Fruit fly (Drosophila melanogaster) whole organism, embryonic: ENCODE results near the gene Atg8b.

Experiments used
- Bteb2 ChIP-seq: fragments of 200-800 bp; sonication (Bioruptor generic); optimal IDR thresholded peaks from 2 replicates; lab custom pipeline; 2016; ENCODE audit warnings: missing biosample characterization, missing genetic modification characterization
- CG10431 ChIP-seq: fragments of 200-800 bp; sonication (Bioruptor generic); optimal IDR thresholded peaks from 3 replicates; lab custom pipeline; 2018; ENCODE audit warnings: missing biosample characterization, mild to moderate bottlenecking, missing genetic modification characterization
- CG10543 ChIP-seq: fragments of 200-800 bp; sonication (Bioruptor generic); optimal IDR thresholded peaks from 3 replicates; lab custom pipeline; 2017; ENCODE audit warnings: missing biosample characterization, mild to moderate bottlenecking, missing genetic modification characterization, moderate library complexity
- CG11093 ChIP-seq: fragments of 200-800 bp; sonication (Bioruptor generic); IDR thresholded peaks from 3 replicates; pipeline ENCODE4 v1.3.6; 2022; ENCODE audit warnings: missing biosample characterization, missing genetic modification characterization
- CG12769 ChIP-seq: fragments of 200-800 bp; sonication (Bioruptor generic); optimal IDR thresholded peaks from 2 replicates; lab custom pipeline; 2019; ENCODE audit warnings: missing biosample characterization, mild to moderate bottlenecking, missing genetic modification characterization, moderate library complexity
- CG13287 ChIP-seq: fragments of 200-800 bp; sonication (Bioruptor generic); IDR thresholded peaks from 2 replicates; pipeline ENCODE4 v1.3.6; 2022; ENCODE audit warnings: missing biosample characterization, missing genetic modification characterization; ENCODE audit not compliant: partially characterized antibody
- CG14014 ChIP-seq: fragments of 200-800 bp; sonication (Bioruptor generic); IDR thresholded peaks from 2 replicates; pipeline ENCODE4 v1.3.6; 2022; ENCODE audit warnings: missing biosample characterization, missing genetic modification characterization
- CG14441 ChIP-seq: fragments of 200-800 bp; sonication (Bioruptor generic); IDR thresholded peaks from 2 replicates; pipeline ENCODE4 v1.3.6; 2022; ENCODE audit warnings: missing biosample characterization, missing genetic modification characterization
- CG14965 ChIP-seq: fragments of 200-800 bp; sonication (Bioruptor generic); optimal IDR thresholded peaks from 2 replicates; lab custom pipeline; 2016; ENCODE audit warnings: missing biosample characterization, missing genetic modification characterization, borderline replicate concordance
- CG1647 ChIP-seq: fragments of 200-800 bp; sonication (Bioruptor generic); optimal IDR thresholded peaks from 3 replicates; lab custom pipeline; 2016; ENCODE audit warnings: missing biosample characterization, missing genetic modification characterization
- CG2199 ChIP-seq: fragments of 200-800 bp; sonication (Bioruptor generic); IDR thresholded peaks from 3 replicates; pipeline ENCODE4 v1.3.6; 2022; ENCODE audit warnings: missing biosample characterization, missing genetic modification characterization
- CG2678 ChIP-seq: fragments of 200-800 bp; sonication (Bioruptor generic); optimal IDR thresholded peaks from 3 replicates; lab custom pipeline; 2019; ENCODE audit warnings: missing biosample characterization, mild to moderate bottlenecking, missing genetic modification characterization, moderate library complexity
- CG30020 ChIP-seq: fragments of 200-800 bp; optimal IDR thresholded peaks from 2 replicates; lab custom pipeline; 2019; ENCODE audit warnings: missing biosample characterization, mild to moderate bottlenecking, missing genetic modification characterization, moderate library complexity
- CG30403 ChIP-seq: fragments of 200-800 bp; sonication (Bioruptor generic); optimal IDR thresholded peaks from 3 replicates; lab custom pipeline; 2016; ENCODE audit warnings: missing biosample characterization, missing genetic modification characterization
- CG3407 ChIP-seq: fragments of 200-800 bp; sonication (Bioruptor generic); optimal IDR thresholded peaks from 2 replicates; lab custom pipeline; 2018; ENCODE audit warnings: missing biosample characterization, mild to moderate bottlenecking, missing genetic modification characterization
- CG34422 ChIP-seq: fragments of 200-800 bp; sonication (Bioruptor generic); IDR thresholded peaks from 3 replicates; pipeline ENCODE4 v1.3.6; 2022; ENCODE audit warnings: missing biosample characterization, missing genetic modification characterization
- CG4707 ChIP-seq: fragments of 200-800 bp; sonication (Bioruptor generic); optimal IDR thresholded peaks from 2 replicates; lab custom pipeline; 2018; ENCODE audit warnings: missing biosample characterization, mild to moderate bottlenecking, missing genetic modification characterization, moderate library complexity
- CG4854 ChIP-seq: fragments of 200-800 bp; sonication (Bioruptor generic); optimal IDR thresholded peaks from 2 replicates; lab custom pipeline; 2016; ENCODE audit warnings: missing biosample characterization, missing genetic modification characterization, inconsistent platforms
- CG6254 ChIP-seq: fragments of 200-800 bp; sonication (Bioruptor generic); optimal IDR thresholded peaks from 3 replicates; lab custom pipeline; 2017; ENCODE audit warnings: mild to moderate bottlenecking, missing biosample characterization, missing genetic modification reagents, missing genetic modification characterization
- CG6689 ChIP-seq: fragments of 200-800 bp; sonication (Bioruptor generic); IDR thresholded peaks from 2 replicates; pipeline ENCODE4 v1.3.6; 2022; ENCODE audit warnings: missing biosample characterization, missing genetic modification characterization
- CG7357 ChIP-seq: fragments of 200-800 bp; sonication (Bioruptor generic); IDR thresholded peaks from 3 replicates; pipeline ENCODE4 v1.3.6; 2022; ENCODE audit warnings: missing biosample characterization, missing genetic modification characterization
- CG9215 ChIP-seq: fragments of 200-800 bp; sonication (Bioruptor generic); IDR thresholded peaks from 2 replicates; pipeline ENCODE4 v1.3.6; 2022; ENCODE audit warnings: missing biosample characterization, missing genetic modification characterization
- Deaf1 ChIP-seq: fragments of 200-800 bp; optimal IDR thresholded peaks from 3 replicates; lab custom pipeline; 2019; ENCODE audit warnings: missing biosample characterization, mild to moderate bottlenecking, missing genetic modification characterization, moderate library complexity
- Dref ChIP-seq: fragments of 200-800 bp; sonication (Bioruptor generic); IDR thresholded peaks from 2 replicates; pipeline ENCODE4 v1.3.6; 2022; ENCODE audit warnings: missing biosample characterization, missing genetic modification characterization
- Drgx ChIP-seq: fragments of 200-800 bp; sonication (Bioruptor generic); IDR thresholded peaks from 2 replicates; pipeline ENCODE4 v1.3.6; 2022; ENCODE audit warnings: missing biosample characterization, missing genetic modification characterization
- Gug ChIP-seq: fragments of 200-800 bp; sonication (Bioruptor generic); IDR thresholded peaks from 4 replicates; pipeline ENCODE4 v1.3.6; 2022; ENCODE audit warnings: missing biosample characterization, missing genetic modification characterization
- Jarid2 ChIP-seq: fragments of 200-800 bp; sonication (Bioruptor generic); optimal IDR thresholded peaks from 3 replicates; lab custom pipeline; 2017; ENCODE audit warnings: mild to moderate bottlenecking, missing biosample characterization, missing genetic modification reagents, missing genetic modification characterization
- MTF-1 ChIP-seq: fragments of 200-800 bp; sonication (Bioruptor generic); optimal IDR thresholded peaks from 2 replicates; lab custom pipeline; 2018; ENCODE audit warnings: missing biosample characterization, mild to moderate bottlenecking, missing genetic modification characterization, borderline replicate concordance
- Med ChIP-seq: fragments of 200-800 bp; sonication (Bioruptor generic); peaks from one replicate; lab custom pipeline; 2016; ENCODE audit warnings: missing biosample characterization, missing genetic modification characterization, mild to moderate bottlenecking, inconsistent platforms, moderate library complexity
- Nf-YC ChIP-seq: fragments of 200-800 bp; optimal IDR thresholded peaks from 3 replicates; lab custom pipeline; 2019; ENCODE audit warnings: missing biosample characterization, mild to moderate bottlenecking, missing genetic modification characterization, moderate library complexity
- Oaz ChIP-seq: fragments of 200-800 bp; sonication (Bioruptor generic); IDR thresholded peaks from 2 replicates; pipeline ENCODE4 v1.3.6; 2022; ENCODE audit warnings: missing biosample characterization, missing genetic modification characterization
- PHDP ChIP-seq: fragments of 200-800 bp; sonication (Bioruptor generic); optimal IDR thresholded peaks from 3 replicates; lab custom pipeline; 2018; ENCODE audit warnings: missing biosample characterization, mild to moderate bottlenecking, missing genetic modification characterization, moderate library complexity
- Pdp1 ChIP-seq, 2 experiments: fragments of 200-800 bp; sonication (Bioruptor generic); optimal IDR thresholded peaks; 3 replicates each; lab custom pipeline; 2016; ENCODE audit warnings: missing biosample characterization in 2 of 2, missing genetic modification characterization in 2 of 2, mild to moderate bottlenecking in 1 of 2, moderate library complexity in 1 of 2
- Rx ChIP-seq: fragments of 200-800 bp; sonication (Bioruptor generic); IDR thresholded peaks from 2 replicates; pipeline ENCODE4 v1.3.6; 2022; ENCODE audit warnings: missing biosample characterization, missing genetic modification characterization
- Sox102F ChIP-seq: fragments of 200-800 bp; sonication (Bioruptor generic); optimal IDR thresholded peaks from 2 replicates; lab custom pipeline; 2018; ENCODE audit warnings: missing biosample characterization, mild to moderate bottlenecking, missing genetic modification characterization, moderate library complexity
- bbx ChIP-seq: fragments of 200-800 bp; sonication (Bioruptor generic); IDR thresholded peaks from 2 replicates; pipeline ENCODE4 v1.3.6; 2022; ENCODE audit warnings: missing biosample characterization, missing genetic modification characterization; ENCODE audit not compliant: partially characterized antibody
- ci ChIP-seq: fragments of 200-800 bp; sonication (Bioruptor generic); IDR thresholded peaks from 3 replicates; pipeline ENCODE4 v1.3.6; 2022; ENCODE audit warnings: missing biosample characterization, missing genetic modification characterization
- crc ChIP-seq: fragments of 200-800 bp; sonication (Bioruptor generic); optimal IDR thresholded peaks from 2 replicates; lab custom pipeline; 2016; ENCODE audit warnings: missing biosample characterization, missing genetic modification characterization
- crp ChIP-seq, 2 experiments: fragments of 200-800 bp; sonication (Bioruptor generic); optimal IDR thresholded peaks; 2 replicates in 1 of 2; 3 replicates in 1 of 2; lab custom pipeline; 2017; ENCODE audit warnings: missing biosample characterization in 2 of 2, missing genetic modification characterization in 2 of 2, mild to moderate bottlenecking in 1 of 2, moderate library complexity in 1 of 2
- exex ChIP-seq: fragments of 200-800 bp; sonication (Bioruptor generic); optimal IDR thresholded peaks from 4 replicates; lab custom pipeline; 2018; ENCODE audit warnings: missing biosample characterization, mild to moderate bottlenecking, missing genetic modification characterization, moderate library complexity
- fd3F ChIP-seq: fragments of 200-800 bp; sonication (Bioruptor generic); optimal IDR thresholded peaks from 2 replicates; lab custom pipeline; 2018; ENCODE audit warnings: missing biosample characterization, mild to moderate bottlenecking, missing genetic modification characterization, moderate library complexity
- grau ChIP-seq: fragments of 200-800 bp; optimal IDR thresholded peaks from 3 replicates; lab custom pipeline; 2019; ENCODE audit warnings: missing biosample characterization, mild to moderate bottlenecking, missing genetic modification characterization, moderate library complexity
- knrl ChIP-seq: fragments of 200-800 bp; sonication (Bioruptor generic); IDR thresholded peaks from 3 replicates; pipeline ENCODE4 v1.3.6; 2022; ENCODE audit warnings: missing biosample characterization, missing genetic modification characterization; ENCODE audit not compliant: partially characterized antibody
- lab ChIP-seq: fragments of 200-800 bp; sonication (Bioruptor generic); optimal IDR thresholded peaks from 3 replicates; lab custom pipeline; 2017; ENCODE audit warnings: missing biosample characterization, missing genetic modification characterization, mild to moderate bottlenecking, moderate library complexity, missing genetic modification reagents
- nmo ChIP-seq: fragments of 200-800 bp; sonication (Bioruptor generic); optimal IDR thresholded peaks from 2 replicates; lab custom pipeline; 2018; ENCODE audit warnings: missing biosample characterization, mild to moderate bottlenecking, missing genetic modification characterization, moderate library complexity
- odd ChIP-seq: fragments of 200-800 bp; sonication (Bioruptor generic); optimal IDR thresholded peaks from 2 replicates; lab custom pipeline; 2017; ENCODE audit warnings: missing biosample characterization, mild to moderate bottlenecking, missing genetic modification characterization
- pita ChIP-seq: fragments of 200-800 bp; sonication (Bioruptor generic); optimal IDR thresholded peaks from 2 replicates; lab custom pipeline; 2017; ENCODE audit warnings: missing biosample characterization, mild to moderate bottlenecking, missing genetic modification characterization
- pzg ChIP-seq: fragments of 200-800 bp; sonication (Bioruptor generic); optimal IDR thresholded peaks from 3 replicates; lab custom pipeline; 2018; ENCODE audit warnings: missing biosample characterization, mild to moderate bottlenecking, missing genetic modification characterization, moderate library complexity
- tin ChIP-seq: fragments of 200-800 bp; sonication (Bioruptor generic); optimal IDR thresholded peaks from 3 replicates; lab custom pipeline; 2016; ENCODE audit warnings: missing biosample characterization, missing genetic modification characterization

The Atg8b gene

DNA sequence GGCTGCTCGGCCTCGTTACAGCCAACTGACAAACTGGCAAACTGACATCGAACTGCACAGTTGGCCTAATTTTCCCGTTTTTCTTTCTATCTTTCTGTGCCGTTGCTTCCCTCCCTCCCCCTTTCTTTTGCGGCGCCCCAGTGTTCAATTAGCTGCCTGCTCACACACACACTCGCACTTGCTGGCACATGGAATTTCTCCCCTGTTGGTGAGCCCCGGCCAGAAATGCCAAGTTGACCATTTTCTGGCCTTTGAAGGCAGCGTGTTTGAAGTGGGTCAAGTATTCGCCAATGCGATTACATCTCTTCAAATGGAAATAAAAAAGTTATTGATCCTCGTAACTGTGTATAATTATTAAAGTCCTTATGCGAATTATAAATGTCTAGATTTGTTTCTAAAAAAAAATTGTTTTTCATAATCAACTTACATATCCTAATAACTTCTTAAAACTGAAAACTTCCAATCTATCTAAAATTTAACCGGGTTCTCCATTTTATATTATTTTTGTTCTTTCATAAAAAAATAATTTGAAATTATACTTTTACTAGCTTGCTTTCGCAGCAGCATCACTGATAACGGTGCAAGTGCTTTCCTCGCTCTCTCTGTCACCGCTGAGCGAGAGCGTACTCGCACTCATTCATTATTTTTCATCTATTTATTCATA is 44.1 kb downstream of the Atg8b start (continued):
- TF ChIP-seq PHDP (tag; lab: Kevin White, UChicago) = peak; percentile 22
- no peak for TF ChIP-seq CG10543
- no peak for TF ChIP-seq CG7357 (GFP tag; lab: Robert Waterston, UW)
- no peak for TF ChIP-seq pzg (GFP tag; lab: Kevin White, UChicago)
- TF ChIP-seq CG30403 (GFP tag; lab: Kevin White, UChicago) = peak; percentile 74
- peak; percentile 58 for TF ChIP-seq Med (GFP tag; lab: Kevin White, UChicago)
- peak; percentile 70 for TF ChIP-seq CG2678
- TF ChIP-seq CG11093 (GFP tag; lab: Robert Waterston, UW) = no peak
- no peak for TF ChIP-seq pita (GFP tag; lab: Kevin White, UChicago)
- TF ChIP-seq Oaz (GFP tag; lab: Robert Waterston, UW) = no peak
- no peak for TF ChIP-seq CG2199 (GFP tag; lab: Robert Waterston, UW)
- no peak for TF ChIP-seq CG14441 (GFP tag; lab: Robert Waterston, UW)
- TF ChIP-seq nmo (GFP tag; lab: Kevin White, UChicago) = peak; percentile 69
- no peak for TF ChIP-seq CG14965 (GFP tag; lab: Kevin White, UChicago)
- no peak for TF ChIP-seq MTF-1
- peak; percentile 68 for TF ChIP-seq CG12769
- no peak for TF ChIP-seq Deaf1 (tag; lab: Kevin White, UChicago)
- TF ChIP-seq CG13287 (GFP tag; lab: Robert Waterston, UW) = no peak
- no peak for TF ChIP-seq exex (tag; lab: Kevin White, UChicago)
- TF ChIP-seq Sox102F (GFP tag; lab: Kevin White, UChicago) = no peak
- no peak for TF ChIP-seq CG6689
- no peak for TF ChIP-seq lab (GFP tag; lab: Kevin White, UChicago)
- peak; percentile 48 for TF ChIP-seq CG6254 (GFP tag; lab: Kevin White, UChicago)
- TF ChIP-seq CG14014 = no peak
- peak; percentile 1 for TF ChIP-seq CG3407 (GFP tag; lab: Kevin White, UChicago)
- TF ChIP-seq bbx (GFP tag; lab: Robert Waterston, UW) = no peak
- TF ChIP-seq Rx (GFP tag; lab: Robert Waterston, UW) = no peak
- TF ChIP-seq odd (GFP tag; lab: Kevin White, UChicago) = peak; percentile 53
- no peak; the same call in 1 of the 2 replicates for TF ChIP-seq Drgx (GFP tag; lab: Robert Waterston, UW)
- no peak for TF ChIP-seq Jarid2 (GFP tag; lab: Kevin White, UChicago)
- no peak for TF ChIP-seq CG4854
- no peak for TF ChIP-seq CG1647
- no peak for TF ChIP-seq crc (GFP tag; lab: Kevin White, UChicago)
- TF ChIP-seq fd3F = no peak
- TF ChIP-seq crp (GFP tag; optimal IDR thresholded peaks at IDR 0.05; lab: Kevin White, UChicago) = no peak
- no peak for TF ChIP-seq ci (GFP tag; lab: Robert Waterston, UW)
- TF ChIP-seq Gug = no peak
- TF ChIP-seq tin = peak; percentile 13
- TF ChIP-seq CG30020 (tag; lab: Kevin White, UChicago) = peak; percentile 6
- TF ChIP-seq knrl (GFP tag; lab: Robert Waterston, UW) = no peak
- TF ChIP-seq CG34422 = no peak; the same call in 2 of the 3 replicates
- peak; percentile 58 for TF ChIP-seq grau
- no peak for TF ChIP-seq Dref
- no peak for TF ChIP-seq Nf-YC (tag; lab: Kevin White, UChicago)
- peak; percentile 27 for TF ChIP-seq CG10431 (GFP tag; lab: Kevin White, UChicago)
- TF ChIP-seq Bteb2 (GFP tag; lab: Kevin White, UChicago) = peak; percentile 40
- no peak for TF ChIP-seq CG9215 (GFP tag; lab: Robert Waterston, UW)
- TF ChIP-seq Pdp1 (GFP tag; optimal IDR thresholded peaks at IDR 0.05; lab: Kevin White, UChicago) = peak in 1 of 2 experiments; percentile 7
- no peak for TF ChIP-seq CG4707 (GFP tag; lab: Kevin White, UChicago)
